Fruit fly (Drosophila melanogaster) whole organism, embryonic: ENCODE measurements around the gene Noc2.

Experiments used
- Bdp1 ChIP-seq: fragments of 200-800 bp; sonication (Bioruptor generic); optimal IDR thresholded peaks from 3 replicates; lab custom pipeline; 2016; ENCODE audit warnings: missing biosample characterization, missing genetic modification characterization
- CG10462 ChIP-seq: fragments of 200-800 bp; sonication (Bioruptor generic); optimal IDR thresholded peaks from 2 replicates; lab custom pipeline; 2016; ENCODE audit warnings: missing biosample characterization, missing genetic modification characterization
- CG10979 ChIP-seq: fragments of 200-800 bp; sonication (Bioruptor generic); optimal IDR thresholded peaks from 2 replicates; lab custom pipeline; 2018; ENCODE audit warnings: missing biosample characterization, mild to moderate bottlenecking, missing genetic modification characterization, moderate library complexity
- CG12071 ChIP-seq: fragments of 200-800 bp; sonication (Bioruptor generic); optimal IDR thresholded peaks from 3 replicates; lab custom pipeline; 2018; ENCODE audit warnings: missing biosample characterization, mild to moderate bottlenecking, missing genetic modification characterization
- CG12391 ChIP-seq: fragments of 200-800 bp; sonication (Bioruptor generic); optimal IDR thresholded peaks from 3 replicates; lab custom pipeline; 2018; ENCODE audit warnings: missing biosample characterization, mild to moderate bottlenecking, missing genetic modification characterization, moderate library complexity
- CG13296 ChIP-seq: fragments of 200-800 bp; sonication (Bioruptor generic); optimal IDR thresholded peaks from 3 replicates; lab custom pipeline; 2018; ENCODE audit warnings: missing biosample characterization, mild to moderate bottlenecking, missing genetic modification characterization
- CG14860 ChIP-seq: fragments of 200-800 bp; sonication (Bioruptor generic); IDR thresholded peaks from 3 replicates; pipeline ENCODE4 v1.3.6; 2022; ENCODE audit warnings: missing biosample characterization, missing genetic modification characterization; ENCODE audit not compliant: partially characterized antibody
- CG15269 ChIP-seq: fragments of 200-800 bp; sonication (Bioruptor generic); optimal IDR thresholded peaks from 2 replicates; lab custom pipeline; 2018; ENCODE audit warnings: missing biosample characterization, mild to moderate bottlenecking, missing genetic modification characterization, moderate library complexity
- CG15479 ChIP-seq: fragments of 200-800 bp; sonication (Bioruptor generic); optimal IDR thresholded peaks from 3 replicates; lab custom pipeline; 2019; ENCODE audit warnings: missing biosample characterization, mild to moderate bottlenecking, missing genetic modification characterization, moderate library complexity
- CG1647 ChIP-seq: fragments of 200-800 bp; sonication (Bioruptor generic); optimal IDR thresholded peaks from 3 replicates; lab custom pipeline; 2016; ENCODE audit warnings: missing biosample characterization, missing genetic modification characterization
- CG16779 ChIP-seq: fragments of 200-800 bp; sonication (Bioruptor generic); IDR thresholded peaks from 2 replicates; pipeline ENCODE4 v1.3.6; 2022; ENCODE audit warnings: missing biosample characterization, missing genetic modification characterization
- CG1792 ChIP-seq: fragments of 200-800 bp; sonication (Bioruptor generic); optimal IDR thresholded peaks from 2 replicates; lab custom pipeline; 2016; ENCODE audit warnings: missing biosample characterization, missing genetic modification characterization
- CG2129 ChIP-seq: fragments of 200-800 bp; sonication (Bioruptor generic); IDR thresholded peaks from 2 replicates; pipeline ENCODE4 v1.3.6; 2022; ENCODE audit warnings: missing biosample characterization, missing genetic modification characterization; ENCODE audit not compliant: partially characterized antibody
- CG31365 ChIP-seq: fragments of 200-800 bp; sonication (Bioruptor generic); optimal IDR thresholded peaks from 2 replicates; lab custom pipeline; 2018; ENCODE audit warnings: missing biosample characterization, mild to moderate bottlenecking, missing genetic modification characterization
- CG32772 ChIP-seq: fragments of 200-800 bp; sonication (Bioruptor generic); IDR thresholded peaks from 2 replicates; pipeline ENCODE4 v1.3.6; 2022; ENCODE audit warnings: missing biosample characterization, missing genetic modification characterization
- CG33557 ChIP-seq: fragments of 200-800 bp; sonication (Bioruptor generic); optimal IDR thresholded peaks from 2 replicates; lab custom pipeline; 2019; ENCODE audit warnings: missing biosample characterization, mild to moderate bottlenecking, missing genetic modification characterization, moderate library complexity
- CG3847 ChIP-seq: fragments of 200-800 bp; sonication (Bioruptor generic); IDR thresholded peaks from 2 replicates; pipeline ENCODE4 v1.3.6; 2022; ENCODE audit warnings: missing biosample characterization, missing genetic modification characterization
- CG7786 ChIP-seq: fragments of 200-800 bp; sonication (Bioruptor generic); optimal IDR thresholded peaks from 2 replicates; lab custom pipeline; 2016; ENCODE audit warnings: missing biosample characterization, missing genetic modification characterization
- CG7839 ChIP-seq: fragments of 200-800 bp; sonication (Bioruptor generic); optimal IDR thresholded peaks from 3 replicates; lab custom pipeline; 2018; ENCODE audit warnings: missing biosample characterization, mild to moderate bottlenecking, missing genetic modification characterization, moderate library complexity
- CG9727 ChIP-seq: fragments of 200-800 bp; sonication (Bioruptor generic); optimal IDR thresholded peaks from 3 replicates; lab custom pipeline; 2017; ENCODE audit warnings: missing biosample characterization, mild to moderate bottlenecking, missing genetic modification characterization
- D19B ChIP-seq: fragments of 200-800 bp; sonication (Bioruptor generic); optimal IDR thresholded peaks from 2 replicates; lab custom pipeline; 2017; ENCODE audit warnings: missing biosample characterization, mild to moderate bottlenecking, missing genetic modification characterization
- Dip3 ChIP-seq: fragments of 200-800 bp; sonication (Bioruptor generic); optimal IDR thresholded peaks from 3 replicates; lab custom pipeline; 2016; ENCODE audit warnings: missing biosample characterization, missing genetic modification characterization
- Eip74EF ChIP-seq, 2 experiments: fragments of 200-800 bp in 1 of 2; fragments of >200 bp in 1 of 2; sonication (Bioruptor generic) in 1 of 2; optimal IDR thresholded peaks; 2 replicates each; lab custom pipeline; 2017 to 2019; ENCODE audit warnings: missing biosample characterization in 2 of 2, missing genetic modification characterization in 2 of 2, mild to moderate bottlenecking in 1 of 2, moderate library complexity in 1 of 2
- GATAe ChIP-seq: fragments of 200-800 bp; sonication (Bioruptor generic); conservative IDR thresholded peaks from 2 replicates; pipeline ENCODE4 v1.3.6; 2022; ENCODE audit warnings: missing biosample characterization, missing genetic modification characterization
- HLH4C ChIP-seq: fragments of 200-800 bp; sonication (Bioruptor generic); IDR thresholded peaks from 3 replicates; pipeline ENCODE4 v1.3.6; 2022; ENCODE audit warnings: missing biosample characterization, missing genetic modification characterization; ENCODE audit not compliant: partially characterized antibody
- HLHmδ ChIP-seq: fragments of 200-800 bp; sonication (Bioruptor generic); optimal IDR thresholded peaks from 2 replicates; lab custom pipeline; 2018; ENCODE audit warnings: missing biosample characterization, mild to moderate bottlenecking, missing genetic modification characterization, moderate library complexity
- Hr51 ChIP-seq, 2 experiments: fragments of 200-800 bp; sonication (Bioruptor generic); optimal IDR thresholded peaks; 2 replicates in 1 of 2; 3 replicates in 1 of 2; lab custom pipeline; 2016 to 2018; ENCODE audit warnings: missing biosample characterization in 2 of 2, missing genetic modification characterization in 2 of 2, mild to moderate bottlenecking in 1 of 2, moderate library complexity in 1 of 2
- NfI ChIP-seq: fragments of 200-800 bp; sonication (Bioruptor generic); optimal IDR thresholded peaks from 3 replicates; lab custom pipeline; 2018; ENCODE audit warnings: missing biosample characterization, mild to moderate bottlenecking, missing genetic modification characterization, moderate library complexity
- Pdp1 ChIP-seq, 2 experiments: fragments of 200-800 bp; sonication (Bioruptor generic); optimal IDR thresholded peaks; 3 replicates each; lab custom pipeline; 2016; ENCODE audit warnings: missing biosample characterization in 2 of 2, missing genetic modification characterization in 2 of 2, mild to moderate bottlenecking in 1 of 2, moderate library complexity in 1 of 2
- Spps ChIP-seq: fragments of 200-800 bp; sonication (Bioruptor generic); optimal IDR thresholded peaks from 2 replicates; lab custom pipeline; 2018; ENCODE audit warnings: missing biosample characterization, mild to moderate bottlenecking, missing genetic modification characterization
- abd-A ChIP-seq: fragments of 200-800 bp; sonication (Bioruptor generic); optimal IDR thresholded peaks from 3 replicates; lab custom pipeline; 2019; ENCODE audit warnings: missing biosample characterization, mild to moderate bottlenecking, missing genetic modification characterization, moderate library complexity
- al ChIP-seq: fragments of 200-800 bp; sonication (Bioruptor generic); IDR thresholded peaks from 2 replicates; pipeline ENCODE4 v1.3.6; 2022; ENCODE audit warnings: missing biosample characterization, missing genetic modification characterization
- ara ChIP-seq: fragments of 200-800 bp; sonication (Bioruptor generic); IDR thresholded peaks from 2 replicates; pipeline ENCODE4 v1.3.6; 2022; ENCODE audit warnings: missing biosample characterization, missing genetic modification characterization
- ato ChIP-seq: fragments of 200-800 bp; sonication (Bioruptor generic); IDR thresholded peaks from 2 replicates; pipeline ENCODE4 v1.3.6; 2022; ENCODE audit warnings: missing biosample characterization, missing genetic modification characterization; ENCODE audit not compliant: partially characterized antibody
- bcd ChIP-seq: fragments of 200-800 bp; sonication (Bioruptor generic); optimal IDR thresholded peaks from 2 replicates; lab custom pipeline; 2017; ENCODE audit warnings: missing biosample characterization, mild to moderate bottlenecking, missing genetic modification characterization
- corto ChIP-seq: fragments of 200-800 bp; sonication (Bioruptor generic); optimal IDR thresholded peaks from 2 replicates; lab custom pipeline; 2016; ENCODE audit warnings: missing biosample characterization, mild to moderate bottlenecking, missing genetic modification characterization, moderate library complexity
- crc ChIP-seq: fragments of 200-800 bp; sonication (Bioruptor generic); optimal IDR thresholded peaks from 2 replicates; lab custom pipeline; 2016; ENCODE audit warnings: missing biosample characterization, missing genetic modification characterization
- dm ChIP-seq: fragments of 200-800 bp; sonication (Bioruptor generic); optimal IDR thresholded peaks from 3 replicates; lab custom pipeline; 2016; ENCODE audit warnings: missing biosample characterization, missing genetic modification characterization
- gro ChIP-seq: fragments of 200-800 bp; sonication (Bioruptor generic); optimal IDR thresholded peaks from 2 replicates; lab custom pipeline; 2016; ENCODE audit warnings: missing biosample characterization, missing genetic modification characterization
- kay ChIP-seq: fragments of 200-800 bp; sonication (Bioruptor generic); optimal IDR thresholded peaks from 2 replicates; lab custom pipeline; 2016; ENCODE audit warnings: missing biosample characterization, missing genetic modification characterization
- mirr ChIP-seq: fragments of 200-800 bp; sonication (Bioruptor generic); optimal IDR thresholded peaks from 3 replicates; lab custom pipeline; 2018; ENCODE audit warnings: missing biosample characterization, mild to moderate bottlenecking, missing genetic modification characterization
- org-1 ChIP-seq: fragments of 200-800 bp; sonication (Bioruptor generic); optimal IDR thresholded peaks from 2 replicates; lab custom pipeline; 2017; ENCODE audit warnings: missing biosample characterization, missing genetic modification characterization
- peb ChIP-seq: fragments of 200-800 bp; sonication (Bioruptor generic); IDR thresholded peaks from 2 replicates; pipeline ENCODE4 v1.3.6; 2022; ENCODE audit warnings: missing biosample characterization, missing genetic modification characterization
- pnt ChIP-seq: fragments of 200-800 bp; sonication (Bioruptor generic); optimal IDR thresholded peaks from 3 replicates; lab custom pipeline; 2016; ENCODE audit warnings: missing biosample characterization, missing genetic modification characterization
- sc ChIP-seq, 3 experiments: fragments of >200 bp in 2 of 3; fragments of 200-800 bp in 1 of 3; sonication (Bioruptor generic) in 1 of 3; optimal IDR thresholded peaks; 2 replicates in 2 of 3; 3 replicates in 1 of 3; lab custom pipeline; 2017; ENCODE audit warnings: mild to moderate bottlenecking in 1 of 3, missing biosample characterization in 1 of 3, missing genetic modification characterization in 1 of 3, missing genetic modification reagents in 1 of 3
- tup ChIP-seq: fragments of 200-800 bp; sonication (Bioruptor generic); optimal IDR thresholded peaks from 2 replicates; lab custom pipeline; 2016; ENCODE audit warnings: missing biosample characterization, mild to moderate bottlenecking, missing genetic modification characterization, moderate library complexity
- vfl ChIP-seq: fragments of 200-800 bp; sonication (Bioruptor generic); optimal IDR thresholded peaks from 2 replicates; lab custom pipeline; 2016; ENCODE audit warnings: missing biosample characterization, missing genetic modification characterization

Noc2 gene

dm6 chr2L:21168295-21169159, 5.1 kb downstream of the Noc2 start, which contains the start of the genes mAcon1, CG43345 and CG43346 (continued):
- peak; percentile 93 for TF ChIP-seq Dip3
- TF ChIP-seq ara (GFP tag; lab: Robert Waterston, UW), result no peak
- no peak for TF ChIP-seq CG12071 (GFP tag; lab: Kevin White, UChicago)
- peak; percentile 92 for TF ChIP-seq CG3847
- peak; percentile 68 for TF ChIP-seq vfl
- TF ChIP-seq CG10979 (tag; lab: Kevin White, UChicago), result peak; percentile 64
- no peak for TF ChIP-seq ato (GFP tag; lab: Robert Waterston, UW)
- TF ChIP-seq D19B, result peak; percentile 66
- TF ChIP-seq HLH4C (GFP tag; lab: Robert Waterston, UW), result no peak
- peak; percentile 70 for TF ChIP-seq crc (GFP tag; lab: Kevin White, UChicago)
- no peak for TF ChIP-seq HLHmδ (GFP tag; lab: Kevin White, UChicago)
- peak; percentile 86 for TF ChIP-seq Bdp1 (GFP tag; lab: Kevin White, UChicago)
- peak; percentile 79 for TF ChIP-seq CG9727 (GFP tag; lab: Kevin White, UChicago)
- TF ChIP-seq pnt (GFP tag; lab: Kevin White, UChicago), result peak; percentile 82
- TF ChIP-seq kay (GFP tag; lab: Kevin White, UChicago), result peak; percentile 58
- peak; percentile 24 for TF ChIP-seq Spps
- peak; percentile 82 for TF ChIP-seq CG13296 (GFP tag; lab: Kevin White, UChicago)
- TF ChIP-seq CG7786 (GFP tag; lab: Kevin White, UChicago), result peak; percentile 90
- peak; percentile 70 for TF ChIP-seq CG1647 (GFP tag; lab: Kevin White, UChicago)
- no peak for TF ChIP-seq CG31365
- peak; percentile 46 for TF ChIP-seq mirr (GFP tag; lab: Kevin White, UChicago)
- TF ChIP-seq Hr51 (GFP tag; optimal IDR thresholded peaks at IDR 0.05; lab: Kevin White, UChicago), result peak in 1 of 2 experiments; percentile 87
- no peak for TF ChIP-seq CG16779 (GFP tag; lab: Robert Waterston, UW)
- no peak for TF ChIP-seq sc (optimal IDR thresholded peaks at IDR 0.05; lab: Kevin White, UChicago)
- TF ChIP-seq sc (GFP tag; optimal IDR thresholded peaks at IDR 0.05; lab: Kevin White, UChicago), result peak; percentile 68
- no peak; the same call in 1 of the 2 replicates for TF ChIP-seq peb
- TF ChIP-seq CG10462 (GFP tag; lab: Kevin White, UChicago), result peak; percentile 40
- peak; percentile 86 for TF ChIP-seq NfI
- no peak for TF ChIP-seq CG15269 (tag; lab: Kevin White, UChicago)
- peak; percentile 54 for TF ChIP-seq CG33557
- no peak for TF ChIP-seq bcd (GFP tag; lab: Kevin White, UChicago)
- no peak for TF ChIP-seq CG14860 (GFP tag; lab: Robert Waterston, UW)
- TF ChIP-seq Eip74EF (GFP tag; optimal IDR thresholded peaks at IDR 0.05; lab: Kevin White, UChicago), result no peak
- TF ChIP-seq tup (GFP tag; lab: Kevin White, UChicago), result peak; percentile 65
- no peak; the same call in 1 of the 2 replicates for TF ChIP-seq GATAe
- TF ChIP-seq CG1792 (GFP tag; lab: Kevin White, UChicago), result peak; percentile 83
- TF ChIP-seq CG12391, result peak; percentile 82
- TF ChIP-seq corto (GFP tag; lab: Kevin White, UChicago), result no peak
- TF ChIP-seq al (GFP tag; lab: Robert Waterston, UW), result peak; percentile 73
- TF ChIP-seq abd-A (tag; lab: Kevin White, UChicago), result no peak
- TF ChIP-seq org-1 (GFP tag; lab: Kevin White, UChicago), result peak; percentile 62
- TF ChIP-seq Pdp1 (GFP tag; optimal IDR thresholded peaks at IDR 0.05; lab: Kevin White, UChicago), result peak; percentile 83 to 97
- TF ChIP-seq gro, result peak; percentile 83
- TF ChIP-seq CG7839, result no peak
- 0 out of 2 replicates have a peak, but pooled peaks have one; percentile 33 for TF ChIP-seq CG32772 (GFP tag; lab: Robert Waterston, UW)
- peak; percentile 89 for TF ChIP-seq dm (GFP tag; lab: Kevin White, UChicago)
- no peak for TF ChIP-seq CG2129 (GFP tag; lab: Robert Waterston, UW)
- peak; percentile 66 for TF ChIP-seq CG15479 (GFP tag; lab: Kevin White, UChicago)
